Worm (Caenorhabditis elegans): ENCODE measurements around the gene C07A9.5.

Gene C07A9.5

DNA sequence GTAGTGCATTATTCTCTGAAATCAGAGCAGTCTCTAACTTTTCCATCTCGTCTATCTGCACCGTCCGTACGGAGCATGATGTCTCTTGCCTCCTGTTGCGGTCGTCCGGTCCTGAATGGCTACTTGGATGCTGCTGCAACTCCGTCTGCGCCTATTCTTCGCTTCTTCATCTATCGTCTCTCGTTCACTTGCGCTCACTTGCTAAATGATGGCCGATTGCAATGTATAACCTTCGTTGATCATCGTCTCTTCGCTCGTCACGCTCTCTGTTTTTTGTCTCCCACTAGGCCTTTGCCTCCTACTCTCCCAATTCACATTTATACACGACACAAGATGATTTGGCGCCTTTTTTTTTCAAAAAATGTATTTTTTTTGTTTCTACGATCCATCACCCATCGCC, 14.7 kb upstream of the C07A9.5 start:
- TF ChIP-seq irx-1 (tag; optimal IDR thresholded peaks at IDR 0.05), result no peak
- no peak for TF ChIP-seq hlh-17 (GFP tag; optimal IDR thresholded peaks at IDR 0.05; ENCODE audit: borderline replicate concordance)
- no peak for TF ChIP-seq pax-3 (tag; optimal IDR thresholded peaks at IDR 0.05)
- TF ChIP-seq dsc-1 (tag; optimal IDR thresholded peaks at IDR 0.05), result peak; percentile 42
- peak; percentile 31 to 56 (median 39) for TF ChIP-seq dpl-1 (GFP tag; optimal IDR thresholded peaks at IDR 0.05)
- TF ChIP-seq lin-14 (GFP tag; optimal IDR thresholded peaks at IDR 0.05), result peak; percentile 92
- TF ChIP-seq efl-1 (optimal IDR thresholded peaks at IDR 0.05), result peak; percentile 49 to 64
- peak in 1 of 2 experiments; percentile 83 for TF ChIP-seq efl-1 (GFP tag; optimal IDR thresholded peaks at IDR 0.05 in 1 of 2)
- TF ChIP-seq rnt-1 (tag; optimal IDR thresholded peaks at IDR 0.05), result peak; percentile 77
- TF ChIP-seq mab-9 (GFP tag; IDR thresholded peaks at IDR 0.05), result no peak
- TF ChIP-seq pqm-1 (tag; optimal IDR thresholded peaks at IDR 0.05), result no peak
- no peak for TF ChIP-seq fkh-4 (tag; optimal IDR thresholded peaks at IDR 0.05; ENCODE audit: borderline replicate concordance)
- no peak for TF ChIP-seq isw-1 (GFP tag; IDR thresholded peaks at IDR 0.05)
- no peak for TF ChIP-seq ceh-8 (GFP tag; optimal IDR thresholded peaks at IDR 0.05)
- TF ChIP-seq C16A3.4 (tag; optimal IDR thresholded peaks at IDR 0.05), result peak; percentile 48
- peak; percentile 11 for TF ChIP-seq nhr-77 (tag; optimal IDR thresholded peaks at IDR 0.05)
- peak in 2 of 3 experiments; percentile 22 to 60 for TF ChIP-seq ceh-82 (tag; optimal IDR thresholded peaks at IDR 0.05)
- no peak for TF ChIP-seq mef-2 (tag; optimal IDR thresholded peaks at IDR 0.05)
- TF ChIP-seq ceh-88 (GFP tag; IDR thresholded peaks at IDR 0.05), result no peak
- peak; percentile 50 for TF ChIP-seq xbp-1 (tag; optimal IDR thresholded peaks at IDR 0.05)
- TF ChIP-seq ets-5 (GFP tag; IDR thresholded peaks at IDR 0.05), result no peak
- TF ChIP-seq vab-15 (tag; optimal IDR thresholded peaks at IDR 0.05), result no peak
- TF ChIP-seq lin-13 (GFP tag; optimal IDR thresholded peaks at IDR 0.05), result no peak
- TF ChIP-seq nhr-90 (tag; optimal IDR thresholded peaks at IDR 0.05; ENCODE audit: poor library complexity), result peak; percentile 0
- TF ChIP-seq nhr-47 (tag; optimal IDR thresholded peaks at IDR 0.05), result peak; percentile 59
- TF ChIP-seq fkh-10 (GFP tag; optimal IDR thresholded peaks at IDR 0.05), result peak; percentile 29
- TF ChIP-seq snu-23 (GFP tag; optimal IDR thresholded peaks at IDR 0.05), result peak; percentile 78
- TF ChIP-seq sup-37 (GFP tag; optimal IDR thresholded peaks at IDR 0.05), result no peak
- peak; percentile 68 for TF ChIP-seq swsn-7 (tag; optimal IDR thresholded peaks at IDR 0.05)
- TF ChIP-seq mdl-1 (tag; optimal IDR thresholded peaks at IDR 0.05), result peak in 1 of 2 experiments; percentile 63
- peak; percentile 60 for TF ChIP-seq nhr-20 (tag; optimal IDR thresholded peaks at IDR 0.05)
- peak; percentile 17 to 71 for TF ChIP-seq lsy-2 (tag; optimal IDR thresholded peaks at IDR 0.05)
- TF ChIP-seq lin-35 (GFP tag; optimal IDR thresholded peaks at IDR 0.05), result peak; percentile 26 to 61
- TF ChIP-seq nhr-76 (tag; optimal IDR thresholded peaks at IDR 0.05), result no peak
- no peak for TF ChIP-seq pag-3 (tag; optimal IDR thresholded peaks at IDR 0.05; ENCODE audit: borderline replicate concordance, insufficient read depth)
- TF ChIP-seq C34B4.2 (tag; optimal IDR thresholded peaks at IDR 0.05), result no peak
- no peak for TF ChIP-seq unc-30 (tag; optimal IDR thresholded peaks at IDR 0.05)
- peak; percentile 14 for TF ChIP-seq sox-4 (tag; optimal IDR thresholded peaks at IDR 0.05)
- TF ChIP-seq ama-1 (optimal IDR thresholded peaks at IDR 0.05), result no peak
- TF ChIP-seq fos-1 (tag; optimal IDR thresholded peaks at IDR 0.05), result peak; percentile 40
- peak; percentile 72 for TF ChIP-seq fkh-8 (tag; optimal IDR thresholded peaks at IDR 0.05)
- TF ChIP-seq elt-2 (tag; optimal IDR thresholded peaks at IDR 0.05), result no peak
- no peak for TF ChIP-seq ztf-11 (tag; optimal IDR thresholded peaks at IDR 0.05)
- peak; percentile 38 for TF ChIP-seq ztf-4 (tag; optimal IDR thresholded peaks at IDR 0.05)
- TF ChIP-seq blmp-1 (tag; optimal IDR thresholded peaks at IDR 0.05), result peak; percentile 49
- no peak for TF ChIP-seq C04F5.9 (tag; optimal IDR thresholded peaks at IDR 0.05)
- TF ChIP-seq egl-13 (tag; optimal IDR thresholded peaks at IDR 0.05), result peak; percentile 2
- TF ChIP-seq nhr-71 (tag; optimal IDR thresholded peaks at IDR 0.05), result peak; percentile 76
- TF ChIP-seq lin-15B (tag; optimal IDR thresholded peaks at IDR 0.05), result no peak
- TF ChIP-seq nhr-85 (tag), result no peak
- no peak for TF ChIP-seq lin-39 (tag; optimal IDR thresholded peaks at IDR 0.05)
- no peak for TF ChIP-seq unc-98 (GFP tag; IDR thresholded peaks at IDR 0.05)
- TF ChIP-seq unc-130 (tag; optimal IDR thresholded peaks at IDR 0.05), result peak; percentile 63

All from whole organism, L1 larva.